In genomic region chrII:875739-876138, ce11 we compare ENCODE assay signal across 2 worm cellular contexts.
TF ChIP-seq lines count a peak whose summit lies in the region.

No protein-coding gene starts in this region.

TF ChIP-seq in whole organism, L4 larva, 104 proteins besides CTCF, POLR2A, EP300 and RAD21:
- TF ChIP-seq skn-1 (tag; optimal IDR thresholded peaks at IDR 0.05; lab: Kevin White, UChicago): no peak
- no peak for TF ChIP-seq nhr-10 (tag; optimal IDR thresholded peaks at IDR 0.05; lab: Kevin White, UChicago)
- TF ChIP-seq saeg-2 (GFP tag; IDR thresholded peaks at IDR 0.05; lab: Robert Waterston, UW): 0 out of 2 replicates have a peak, but pooled peaks have one; percentile 6
- no peak for TF ChIP-seq ceh-20 (GFP tag; IDR thresholded peaks at IDR 0.05; lab: Robert Waterston, UW)
- TF ChIP-seq nhr-237 (tag; optimal IDR thresholded peaks at IDR 0.05; lab: Kevin White, UChicago): no peak
- no peak for TF ChIP-seq ZK337.2 (GFP tag; IDR thresholded peaks at IDR 0.05; lab: Robert Waterston, UW)
- no peak for TF ChIP-seq lin-13 (GFP tag; optimal IDR thresholded peaks at IDR 0.05; lab: Kevin White, UChicago)
- no peak for TF ChIP-seq ctbp-1 (GFP tag; IDR thresholded peaks at IDR 0.05; lab: Robert Waterston, UW)
- TF ChIP-seq set-16 (GFP tag; IDR thresholded peaks at IDR 0.05; lab: Robert Waterston, UW): peak; percentile 80
- no peak for TF ChIP-seq pqm-1 (tag; optimal IDR thresholded peaks at IDR 0.05; lab: Kevin White, UChicago)
- TF ChIP-seq egl-27 (tag; optimal IDR thresholded peaks at IDR 0.05; lab: Kevin White, UChicago): no peak
- no peak for TF ChIP-seq ceh-82 (tag; optimal IDR thresholded peaks at IDR 0.05; lab: Kevin White, UChicago)
- TF ChIP-seq daf-19 (GFP tag; conservative IDR thresholded peaks at IDR 0.05; lab: Robert Waterston, UW): no peak

TF ChIP-seq in whole organism, young adult, 124 proteins besides CTCF, POLR2A, EP300 and RAD21:
- no peak for TF ChIP-seq xnd-1 (tag; optimal IDR thresholded peaks at IDR 0.05; lab: Kevin White, UChicago)
- TF ChIP-seq lin-35 (GFP tag; optimal IDR thresholded peaks at IDR 0.05; lab: Kevin White, UChicago): no peak
- peak; percentile 24; the same call in 1 of the 2 replicates for TF ChIP-seq egrh-3 (GFP tag; IDR thresholded peaks at IDR 0.05; lab: Robert Waterston, UW)
- TF ChIP-seq zfh-2 (GFP tag; conservative IDR thresholded peaks at IDR 0.05; lab: Robert Waterston, UW): peak; percentile 51; the same call in 1 of the 2 replicates
